Worm (Caenorhabditis elegans) whole organism, young adult: Measurements from ENCODE around the gene F44E7.4.

Experiments
- ekl-4 ChIP-seq: fragments of 200-800 bp; sonication (Bioruptor generic); IDR thresholded peaks from 2 replicates; pipeline ENCODE4 v1.3.6; 2022; ENCODE audit warnings: missing genetic modification reagents, missing genetic modification characterization, missing compliant biosample characterization
- hrde-1 ChIP-seq: sonication (generic microtip); optimal IDR thresholded peaks from 2 replicates; lab custom pipeline; 2016; ENCODE audit warnings: missing genetic modification characterization, mild to moderate bottlenecking, missing compliant biosample characterization, moderate library complexity, missing genotype, missing genetic modification reagents, borderline replicate concordance
- snpc-3.4 ChIP-seq: sonication (generic microtip); optimal IDR thresholded peaks from 2 replicates; lab custom pipeline; 2017; ENCODE audit warnings: missing genetic modification characterization, mild to moderate bottlenecking, missing compliant biosample characterization, antibody characterized with exemption, moderate library complexity, missing genotype, missing genetic modification reagents
- sptf-2 ChIP-seq: fragments of 200-800 bp; sonication (Bioruptor generic); optimal IDR thresholded peaks from 2 replicates; lab custom pipeline; 2018; ENCODE audit warnings: mild to moderate bottlenecking, missing genetic modification characterization, missing compliant biosample characterization
- unc-62 ChIP-seq: fragments of 150-350 bp; optimal IDR thresholded peaks from 2 replicates; lab custom pipeline; 2014; ENCODE audit warnings: missing biosample characterization, missing genetic modification reagents, missing genetic modification characterization

ce11 chrV:5771627-5772026 is 5.1 kb downstream of the F44E7.4 start, which contains the start of gene F44E7.3:
- no peak for TF ChIP-seq unc-62
- TF ChIP-seq sptf-2 (GFP tag; lab: Kevin White, UChicago): no peak
- TF ChIP-seq snpc-3.4 (tag; lab: Kevin White, UChicago): no peak
- no peak for TF ChIP-seq ekl-4 (GFP tag; lab: Robert Waterston, UW)
- TF ChIP-seq hrde-1: no peak
